Worm (Caenorhabditis elegans) whole organism, mixed stage, embryonic: Measurements from ENCODE around the gene exos-7.

ENCODE experiments used
- M03D4.4 ChIP-seq: sonication (generic microtip); optimal IDR thresholded peaks from 2 replicates; lab custom pipeline; 2017; ENCODE audit warnings: mild to moderate bottlenecking, missing genetic modification characterization, missing compliant biosample characterization
- bed-3 ChIP-seq: fragments of 200-800 bp; sonication (Bioruptor generic); optimal IDR thresholded peaks from 3 replicates; lab custom pipeline; 2018; ENCODE audit warnings: mild to moderate bottlenecking, missing genetic modification characterization, moderate library complexity, missing compliant biosample characterization
- blmp-1 ChIP-seq: fragments of 150-350 bp; optimal IDR thresholded peaks from 2 replicates; lab custom pipeline; 2014; ENCODE audit warnings: missing biosample characterization, missing genetic modification characterization
- ceh-39 ChIP-seq: fragments of 150-350 bp; optimal IDR thresholded peaks from 2 replicates; lab custom pipeline; 2014; ENCODE audit warnings: missing biosample characterization, missing genetic modification characterization
- ceh-43 ChIP-seq: fragments of 200-800 bp; sonication (Bioruptor generic); optimal IDR thresholded peaks from 2 replicates; lab custom pipeline; 2018; ENCODE audit warnings: mild to moderate bottlenecking, missing genetic modification characterization, moderate library complexity, missing compliant biosample characterization
- ceh-83 ChIP-seq: fragments of 200-800 bp; sonication (Bioruptor generic); optimal IDR thresholded peaks from 2 replicates; lab custom pipeline; 2018; ENCODE audit warnings: mild to moderate bottlenecking, missing genetic modification characterization, missing compliant biosample characterization
- ces-1 ChIP-seq: fragments of 150-350 bp; optimal IDR thresholded peaks from 2 replicates; lab custom pipeline; 2014; ENCODE audit warnings: missing biosample characterization, missing genetic modification reagents, missing genetic modification characterization
- cnd-1 ChIP-seq: fragments of 200-800 bp; sonication (Bioruptor generic); optimal IDR thresholded peaks from 2 replicates; lab custom pipeline; 2018; ENCODE audit warnings: mild to moderate bottlenecking, missing genetic modification characterization, missing compliant biosample characterization
- drap-1 ChIP-seq: fragments of 200-800 bp; sonication (Bioruptor generic); optimal IDR thresholded peaks from 3 replicates; lab custom pipeline; 2018; ENCODE audit warnings: mild to moderate bottlenecking, missing genetic modification characterization, missing compliant biosample characterization
- elt-1 ChIP-seq: sonication (generic microtip); optimal IDR thresholded peaks from 2 replicates; lab custom pipeline; 2017; ENCODE audit warnings: missing genetic modification characterization, mild to moderate bottlenecking, missing compliant biosample characterization, antibody characterized with exemption, moderate library complexity, borderline replicate concordance; ENCODE audit not compliant: insufficient read depth
- elt-3 ChIP-seq: fragments of 150-350 bp; optimal IDR thresholded peaks from 2 replicates; lab custom pipeline; 2014; ENCODE audit warnings: missing biosample characterization, missing genetic modification characterization
- flh-1 ChIP-seq: fragments of 200-800 bp; sonication (Bioruptor generic); optimal IDR thresholded peaks from 2 replicates; lab custom pipeline; 2018; ENCODE audit warnings: mild to moderate bottlenecking, missing genetic modification characterization, moderate library complexity, missing compliant biosample characterization
- ham-2 ChIP-seq: fragments of 200-800 bp; sonication (Bioruptor generic); optimal IDR thresholded peaks from 2 replicates; lab custom pipeline; 2018; ENCODE audit warnings: mild to moderate bottlenecking, missing genetic modification characterization, missing compliant biosample characterization
- hlh-1 ChIP-seq: fragments of 150-350 bp; optimal IDR thresholded peaks from 2 replicates; lab custom pipeline; 2014; ENCODE audit warnings: missing biosample characterization, missing genetic modification reagents, missing genetic modification characterization
- lin-13 ChIP-seq: fragments of 150-350 bp; optimal IDR thresholded peaks from 2 replicates; lab custom pipeline; 2014; ENCODE audit warnings: missing biosample characterization, missing genetic modification characterization
- lin-32 ChIP-seq: fragments of 200-800 bp; sonication (Bioruptor generic); optimal IDR thresholded peaks from 2 replicates; lab custom pipeline; 2018; ENCODE audit warnings: mild to moderate bottlenecking, missing genetic modification characterization, missing compliant biosample characterization
- lsy-2 ChIP-seq: fragments of 150-350 bp; optimal IDR thresholded peaks from 2 replicates; lab custom pipeline; 2014; ENCODE audit warnings: missing biosample characterization, missing genetic modification characterization
- mab-5 ChIP-seq: fragments of 150-350 bp; optimal IDR thresholded peaks from 2 replicates; lab custom pipeline; 2014; ENCODE audit warnings: missing biosample characterization, missing genetic modification characterization
- mep-1 ChIP-seq: fragments of 150-350 bp; optimal IDR thresholded peaks from 2 replicates; lab custom pipeline; 2017; ENCODE audit warnings: missing biosample characterization, missing genetic modification reagents, missing genetic modification characterization, inconsistent platforms
- mls-2 ChIP-seq: sonication (generic microtip); optimal IDR thresholded peaks from 2 replicates; lab custom pipeline; 2016; ENCODE audit warnings: mild to moderate bottlenecking, missing genetic modification characterization, moderate library complexity, missing compliant biosample characterization
- nhr-12 ChIP-seq: fragments of 150-350 bp; optimal IDR thresholded peaks from 2 replicates; lab custom pipeline; 2014; ENCODE audit warnings: missing biosample characterization, missing genetic modification characterization
- nhr-2 ChIP-seq: fragments of 150-350 bp; optimal IDR thresholded peaks from 2 replicates; lab custom pipeline; 2014; ENCODE audit warnings: missing biosample characterization, missing genetic modification characterization
- nhr-237 ChIP-seq: fragments of 150-350 bp; optimal IDR thresholded peaks from 2 replicates; lab custom pipeline; 2014; ENCODE audit warnings: missing biosample characterization, missing genetic modification characterization
- nhr-28 ChIP-seq: fragments of 150-350 bp; optimal IDR thresholded peaks from 2 replicates; lab custom pipeline; 2014; ENCODE audit warnings: missing biosample characterization, missing genetic modification characterization
- nhr-76 ChIP-seq: sonication (generic microtip); optimal IDR thresholded peaks from 2 replicates; lab custom pipeline; 2017; ENCODE audit warnings: missing biosample characterization, missing genetic modification characterization
- pha-4 ChIP-seq: fragments of 150-350 bp; optimal IDR thresholded peaks from 2 replicates; lab custom pipeline; 2018; ENCODE audit warnings: missing biosample characterization, missing genetic modification reagents, missing genetic modification characterization
- sem-2 ChIP-seq: fragments of 200-800 bp; sonication (Bioruptor generic); optimal IDR thresholded peaks from 2 replicates; lab custom pipeline; 2018; ENCODE audit warnings: mild to moderate bottlenecking, missing genetic modification characterization, missing compliant biosample characterization
- snpc-4 ChIP-seq: fragments of 150-350 bp; optimal IDR thresholded peaks from 2 replicates; lab custom pipeline; 2014; ENCODE audit warnings: missing biosample characterization, missing genetic modification characterization
- sptf-1 ChIP-seq: sonication (generic microtip); optimal IDR thresholded peaks from 2 replicates; lab custom pipeline; 2017; ENCODE audit warnings: mild to moderate bottlenecking, missing genetic modification characterization, moderate library complexity, missing compliant biosample characterization
- tbx-8 ChIP-seq: fragments of 200-800 bp; sonication (Bioruptor generic); optimal IDR thresholded peaks from 2 replicates; lab custom pipeline; 2018; ENCODE audit warnings: mild to moderate bottlenecking, missing genetic modification characterization, moderate library complexity, missing compliant biosample characterization
- unc-120 ChIP-seq: sonication (generic microtip); optimal IDR thresholded peaks from 2 replicates; lab custom pipeline; 2017; ENCODE audit warnings: missing genetic modification characterization, missing compliant biosample characterization; ENCODE audit not compliant: poor library complexity, severe bottlenecking
- unc-39 ChIP-seq: fragments of 150-350 bp; optimal IDR thresholded peaks from 2 replicates; lab custom pipeline; 2014; ENCODE audit warnings: missing biosample characterization, missing genetic modification characterization
- unc-62 ChIP-seq: fragments of 150-350 bp; optimal IDR thresholded peaks from 2 replicates; lab custom pipeline; 2014; ENCODE audit warnings: missing biosample characterization, missing genetic modification reagents, missing genetic modification characterization
- zip-8 ChIP-seq: fragments of 150-350 bp; optimal IDR thresholded peaks from 2 replicates; lab custom pipeline; 2014; ENCODE audit warnings: missing biosample characterization, missing genetic modification characterization
- ztf-11 ChIP-seq: fragments of 150-350 bp; optimal IDR thresholded peaks from 2 replicates; lab custom pipeline; 2014; ENCODE audit warnings: missing biosample characterization, missing genetic modification characterization

The exos-7 gene

DNA sequence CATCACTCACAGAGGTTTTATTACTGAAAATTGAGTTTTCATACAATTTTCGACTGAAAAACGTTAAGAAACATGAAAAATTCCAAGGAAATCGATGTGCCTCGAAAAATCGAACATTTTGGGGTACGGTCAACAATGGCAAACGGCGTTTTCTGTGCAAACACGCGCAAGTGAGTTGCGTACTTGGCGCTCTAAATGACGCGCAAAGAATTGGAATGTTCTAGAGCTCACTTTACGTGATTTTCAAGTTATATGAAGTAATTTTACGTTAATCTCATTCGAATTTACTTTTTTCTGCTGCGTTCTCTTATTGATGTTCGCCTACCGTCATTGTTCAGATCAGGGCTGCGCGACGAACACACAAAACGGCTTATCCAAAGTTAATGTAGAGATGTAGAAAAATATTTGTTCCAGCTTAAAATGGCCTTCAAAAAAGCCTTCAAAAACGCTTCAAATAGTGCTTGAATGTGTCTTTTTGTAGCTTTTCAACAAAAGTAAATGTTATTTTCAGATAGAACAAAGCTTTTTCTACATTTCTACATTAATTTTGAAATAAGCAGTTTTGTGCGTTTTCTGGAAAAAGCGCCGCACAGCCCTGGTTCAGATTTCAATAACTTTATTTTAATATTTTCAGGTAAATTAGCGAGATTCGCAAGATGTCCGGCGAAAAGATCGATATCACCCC is 7.0 kb downstream of the exos-7 start, which contains the start of the genes F31D4.2 and fkb-6:
Gene F31D4.2 (minus strand): TSS at position 23 of the 685 bp plus-strand sequence.
Gene fkb-6 (plus strand): TSS at position 635 of the 685 bp plus-strand sequence.
- TF ChIP-seq lin-13 (tag; lab: Kevin White, UChicago) = peak; percentile 71
- TF ChIP-seq unc-62 = peak; percentile 11
- TF ChIP-seq lsy-2 (tag; lab: Kevin White, UChicago) = peak; percentile 96
- peak; percentile 3 for TF ChIP-seq sptf-1 (tag; lab: Kevin White, UChicago)
- TF ChIP-seq blmp-1 (tag; lab: Kevin White, UChicago) = no peak
- TF ChIP-seq nhr-76 = no peak
- TF ChIP-seq mls-2 = peak; percentile 15
- TF ChIP-seq ceh-39 (tag; lab: Kevin White, UChicago) = peak; percentile 53
- peak; percentile 88 for TF ChIP-seq pha-4 (tag; lab: Kevin White, UChicago)
- TF ChIP-seq mep-1 (tag; lab: Kevin White, UChicago) = peak; percentile 90
- no peak for TF ChIP-seq cnd-1 (tag; lab: Kevin White, UChicago)
- TF ChIP-seq nhr-237 (tag; lab: Kevin White, UChicago) = peak; percentile 52
- TF ChIP-seq elt-3 (tag; lab: Kevin White, UChicago) = no peak
- no peak for TF ChIP-seq ham-2 (GFP tag; lab: Kevin White, UChicago)
- peak; percentile 77 for TF ChIP-seq ces-1

DNA sequence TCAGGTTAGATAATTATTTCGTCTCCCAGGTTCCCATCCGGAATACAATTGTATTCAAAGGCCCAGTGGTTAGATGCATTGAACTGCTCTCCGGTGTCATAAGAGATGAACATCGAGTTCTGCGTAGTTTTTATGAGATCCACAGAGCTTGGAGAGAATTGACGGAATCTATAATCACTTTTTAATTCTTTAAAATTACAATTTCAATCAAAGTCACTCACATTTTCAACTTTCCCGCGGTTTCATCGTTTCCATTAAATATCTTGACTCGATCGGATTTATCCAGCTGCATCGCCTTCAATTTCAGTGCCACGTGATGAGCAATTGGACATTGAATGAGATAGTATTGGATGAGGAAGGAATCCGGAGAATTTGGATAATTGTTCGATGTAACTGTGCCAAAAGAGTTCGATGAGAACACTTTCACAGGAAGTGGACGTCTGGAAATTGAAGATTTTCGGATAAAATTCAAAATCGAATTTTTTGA is 9.1 kb downstream of the exos-7 start:
- no peak for TF ChIP-seq nhr-28 (tag; lab: Kevin White, UChicago)
- TF ChIP-seq zip-8 (tag; lab: Kevin White, UChicago) = no peak
- TF ChIP-seq mab-5 (tag; lab: Kevin White, UChicago) = no peak
- no peak for TF ChIP-seq sem-2 (GFP tag; lab: Kevin White, UChicago)
- no peak for TF ChIP-seq tbx-8 (GFP tag; lab: Kevin White, UChicago)
- TF ChIP-seq ztf-11 = no peak
- no peak for TF ChIP-seq unc-62
- no peak for TF ChIP-seq snpc-4 (tag; lab: Kevin White, UChicago)
- no peak for TF ChIP-seq bed-3 (GFP tag; lab: Kevin White, UChicago)
- TF ChIP-seq ham-2 (GFP tag; lab: Kevin White, UChicago) = no peak
- no peak for TF ChIP-seq lsy-2 (tag; lab: Kevin White, UChicago)
- no peak for TF ChIP-seq elt-3 (tag; lab: Kevin White, UChicago)
- no peak for TF ChIP-seq M03D4.4
- no peak for TF ChIP-seq drap-1 (GFP tag; lab: Kevin White, UChicago)

DNA sequence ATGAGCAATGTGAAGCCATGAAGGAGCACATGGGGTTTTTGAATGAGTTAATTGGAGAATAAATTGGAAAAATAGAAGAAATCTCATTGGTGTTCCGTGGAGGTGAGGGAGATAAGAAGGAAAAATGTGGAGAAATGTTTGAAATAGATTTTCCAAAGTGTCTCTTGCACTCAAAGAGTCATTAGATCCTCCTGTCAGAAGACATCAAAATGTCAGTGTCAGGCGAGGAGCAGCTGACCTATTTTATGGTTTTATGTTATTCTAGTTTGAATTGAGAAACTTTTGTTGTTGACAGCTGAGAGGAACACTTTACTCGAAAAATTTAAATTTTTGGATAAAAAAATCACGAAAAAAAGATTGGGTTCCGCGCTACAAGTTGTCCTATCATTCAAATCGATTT is 11.9 kb downstream of the exos-7 start, which contains the start of gene clec-264:
Gene clec-264 (minus strand): TSS at position 122 of the 400 bp plus-strand sequence.
- TF ChIP-seq unc-62 (peak; percentile 72), hlh-1 (peak; percentile 77), nhr-237 (tag; lab: Kevin White, UChicago) (no peak)

DNA sequence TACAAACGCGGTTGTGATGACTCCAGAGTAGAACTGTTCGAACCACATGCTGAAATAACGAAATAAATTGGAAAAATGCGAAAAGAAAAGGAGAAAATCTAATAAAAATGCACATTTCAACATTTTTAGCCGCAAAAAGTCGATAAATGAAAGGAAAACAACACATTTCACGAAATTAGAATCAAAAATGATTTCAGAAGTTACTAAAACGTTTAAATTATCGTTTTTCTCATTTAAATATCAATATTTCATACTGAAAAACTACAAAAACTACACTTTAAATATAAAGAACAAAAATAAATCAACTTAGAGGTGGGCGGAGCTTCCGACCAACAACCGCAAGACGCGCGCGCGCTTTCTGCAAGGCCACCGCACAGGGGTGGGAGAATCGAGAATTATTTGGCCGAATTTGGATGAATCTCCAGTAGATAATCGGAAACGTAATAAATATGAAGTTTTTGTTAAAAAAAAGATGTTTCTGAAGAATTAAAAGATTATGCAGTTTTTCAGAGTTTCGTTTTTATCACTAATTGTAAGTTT is 13.3 kb downstream of the exos-7 start, which contains the start of gene ndua-1:
Gene ndua-1 (minus strand): TSS at position 51 of the 540 bp plus-strand sequence.
- TF ChIP-seq ztf-11 (no peak), hlh-1 (no peak), drap-1 (GFP tag; lab: Kevin White, UChicago) (no peak), sptf-1 (tag; lab: Kevin White, UChicago) (peak; percentile 47), ceh-43 (GFP tag; lab: Kevin White, UChicago) (no peak), lin-32 (GFP tag; lab: Kevin White, UChicago) (no peak), tbx-8 (GFP tag; lab: Kevin White, UChicago) (no peak), nhr-2 (tag; lab: Kevin White, UChicago) (peak; percentile 7), ceh-83 (no peak), bed-3 (GFP tag; lab: Kevin White, UChicago) (no peak), elt-1 (tag; lab: Kevin White, UChicago) (no peak), nhr-76 (no peak), nhr-28 (tag; lab: Kevin White, UChicago) (no peak), blmp-1 (tag; lab: Kevin White, UChicago) (no peak), sem-2 (GFP tag; lab: Kevin White, UChicago) (no peak), elt-3 (tag; lab: Kevin White, UChicago) (no peak), unc-62 (no peak), nhr-237 (tag; lab: Kevin White, UChicago) (no peak), unc-39 (tag; lab: Kevin White, UChicago) (no peak), cnd-1 (tag; lab: Kevin White, UChicago) (no peak), ceh-39 (tag; lab: Kevin White, UChicago) (no peak), mls-2 (no peak), M03D4.4 (no peak), unc-120 (tag; lab: Kevin White, UChicago) (peak; percentile 72), nhr-12 (tag; lab: Kevin White, UChicago) (no peak), lin-13 (tag; lab: Kevin White, UChicago) (no peak), lsy-2 (tag; lab: Kevin White, UChicago) (peak; percentile 54), pha-4 (tag; lab: Kevin White, UChicago) (peak; percentile 25), snpc-4 (tag; lab: Kevin White, UChicago) (no peak), zip-8 (tag; lab: Kevin White, UChicago) (no peak), flh-1 (GFP tag; lab: Kevin White, UChicago) (no peak), ces-1 (peak; percentile 84), mep-1 (tag; lab: Kevin White, UChicago) (peak; percentile 60), ham-2 (GFP tag; lab: Kevin White, UChicago) (no peak), mab-5 (tag; lab: Kevin White, UChicago) (no peak)
